Fruit fly (Drosophila melanogaster) whole organism, embryonic: Measurements from ENCODE around the gene CG13658.

ENCODE experiments used
- Aef1 ChIP-seq: fragments of 200-800 bp; sonication (Bioruptor generic); IDR thresholded peaks from 3 replicates; pipeline ENCODE4 v1.3.6; 2022; ENCODE audit warnings: missing biosample characterization, missing genetic modification characterization
- CG10431 ChIP-seq: fragments of 200-800 bp; sonication (Bioruptor generic); optimal IDR thresholded peaks from 3 replicates; lab custom pipeline; 2018; ENCODE audit warnings: missing biosample characterization, mild to moderate bottlenecking, missing genetic modification characterization
- CG13775 ChIP-seq: fragments of 200-800 bp; sonication (Bioruptor generic); optimal IDR thresholded peaks from 3 replicates; lab custom pipeline; 2017; ENCODE audit warnings: missing biosample characterization, mild to moderate bottlenecking, missing genetic modification characterization
- CG14710 ChIP-seq: fragments of 200-800 bp; sonication (Bioruptor generic); optimal IDR thresholded peaks from 3 replicates; lab custom pipeline; 2019; ENCODE audit warnings: missing biosample characterization, mild to moderate bottlenecking, missing genetic modification characterization, moderate library complexity
- CG1602 ChIP-seq: fragments of 200-800 bp; sonication (Bioruptor generic); optimal IDR thresholded peaks from 3 replicates; lab custom pipeline; 2016; ENCODE audit warnings: missing biosample characterization, missing genetic modification characterization
- CG16815 ChIP-seq: fragments of 200-800 bp; sonication (Bioruptor generic); optimal IDR thresholded peaks from 3 replicates; lab custom pipeline; 2017; ENCODE audit warnings: missing biosample characterization, mild to moderate bottlenecking, missing genetic modification characterization
- CG17361 ChIP-seq: fragments of 200-800 bp; sonication (Bioruptor generic); IDR thresholded peaks from 3 replicates; pipeline ENCODE4 v1.3.6; 2022; ENCODE audit warnings: missing biosample characterization, missing genetic modification characterization
- CG17568 ChIP-seq: fragments of 200-800 bp; sonication (Bioruptor generic); optimal IDR thresholded peaks from 2 replicates; lab custom pipeline; 2018; ENCODE audit warnings: missing biosample characterization, mild to moderate bottlenecking, missing genetic modification characterization, moderate library complexity
- CG1792 ChIP-seq: fragments of 200-800 bp; sonication (Bioruptor generic); optimal IDR thresholded peaks from 2 replicates; lab custom pipeline; 2016; ENCODE audit warnings: missing biosample characterization, missing genetic modification characterization
- CG2199 ChIP-seq: fragments of 200-800 bp; sonication (Bioruptor generic); IDR thresholded peaks from 3 replicates; pipeline ENCODE4 v1.3.6; 2022; ENCODE audit warnings: missing biosample characterization, missing genetic modification characterization
- CG31365 ChIP-seq: fragments of 200-800 bp; sonication (Bioruptor generic); optimal IDR thresholded peaks from 2 replicates; lab custom pipeline; 2018; ENCODE audit warnings: missing biosample characterization, mild to moderate bottlenecking, missing genetic modification characterization
- CG3838 ChIP-seq: fragments of 200-800 bp; sonication (Bioruptor generic); optimal IDR thresholded peaks from 3 replicates; lab custom pipeline; 2016; ENCODE audit warnings: missing biosample characterization, missing genetic modification characterization
- CG5245 ChIP-seq: fragments of 200-800 bp; sonication (Bioruptor generic); optimal IDR thresholded peaks from 3 replicates; lab custom pipeline; 2016; ENCODE audit warnings: missing biosample characterization, missing genetic modification characterization
- CG6791 ChIP-seq: fragments of 200-800 bp; sonication (Bioruptor generic); IDR thresholded peaks from 3 replicates; pipeline ENCODE4 v1.3.6; 2022; ENCODE audit warnings: missing biosample characterization, missing genetic modification characterization; ENCODE audit not compliant: partially characterized antibody
- CG6854 ChIP-seq: fragments of 200-800 bp; sonication (Bioruptor generic); optimal IDR thresholded peaks from 3 replicates; lab custom pipeline; 2017; ENCODE audit warnings: missing biosample characterization, mild to moderate bottlenecking, missing genetic modification characterization
- Chrac-16 ChIP-seq: fragments of 200-800 bp; sonication (Bioruptor generic); optimal IDR thresholded peaks from 3 replicates; lab custom pipeline; 2016; ENCODE audit warnings: missing biosample characterization, missing genetic modification characterization
- Ets65A ChIP-seq: fragments of 200-800 bp; sonication (Bioruptor generic); peaks from one replicate; lab custom pipeline; 2016; ENCODE audit warnings: missing biosample characterization, missing genetic modification characterization
- Fer2 ChIP-seq: fragments of 200-800 bp; sonication (Bioruptor generic); optimal IDR thresholded peaks from 2 replicates; lab custom pipeline; 2018; ENCODE audit warnings: missing biosample characterization, mild to moderate bottlenecking, missing genetic modification characterization, moderate library complexity
- Hmr ChIP-seq: fragments of 200-800 bp; sonication (Bioruptor generic); optimal IDR thresholded peaks from 3 replicates; lab custom pipeline; 2017; ENCODE audit warnings: mild to moderate bottlenecking, missing biosample characterization, missing genetic modification reagents, missing genetic modification characterization
- Hr39 ChIP-seq: fragments of >200 bp; optimal IDR thresholded peaks from 2 replicates; lab custom pipeline; 2017
- Lhr ChIP-seq: fragments of 200-800 bp; sonication (Bioruptor generic); optimal IDR thresholded peaks from 3 replicates; lab custom pipeline; 2017; ENCODE audit warnings: mild to moderate bottlenecking, missing biosample characterization, missing genetic modification reagents, missing genetic modification characterization
- Mad ChIP-seq: fragments of 200-800 bp; sonication (Bioruptor generic); optimal IDR thresholded peaks from 2 replicates; lab custom pipeline; 2016; ENCODE audit warnings: missing biosample characterization, missing genetic modification characterization
- Max ChIP-seq: fragments of 200-800 bp; sonication (Bioruptor generic); optimal IDR thresholded peaks from 2 replicates; lab custom pipeline; 2016; ENCODE audit warnings: missing biosample characterization, mild to moderate bottlenecking, missing genetic modification characterization
- Mrtf ChIP-seq: fragments of 200-800 bp; sonication (Bioruptor generic); IDR thresholded peaks from 3 replicates; pipeline ENCODE4 v1.3.6; 2022; ENCODE audit warnings: missing biosample characterization, missing genetic modification characterization
- NC2β ChIP-seq: fragments of 200-800 bp; sonication (Bioruptor generic); optimal IDR thresholded peaks from 2 replicates; lab custom pipeline; 2016; ENCODE audit warnings: missing biosample characterization, missing genetic modification characterization
- Neu2 ChIP-seq: fragments of 200-800 bp; sonication (Bioruptor generic); optimal IDR thresholded peaks from 3 replicates; lab custom pipeline; 2016; ENCODE audit warnings: missing biosample characterization, missing genetic modification characterization, borderline replicate concordance
- Pdp1 ChIP-seq, 2 experiments: fragments of 200-800 bp; sonication (Bioruptor generic); optimal IDR thresholded peaks; 3 replicates each; lab custom pipeline; 2016; ENCODE audit warnings: missing biosample characterization in 2 of 2, missing genetic modification characterization in 2 of 2, mild to moderate bottlenecking in 1 of 2, moderate library complexity in 1 of 2
- Ptx1 ChIP-seq: fragments of 200-800 bp; sonication (Bioruptor generic); IDR thresholded peaks from 2 replicates; pipeline ENCODE4 v1.3.6; 2022; ENCODE audit warnings: missing biosample characterization, missing genetic modification characterization
- Ravus ChIP-seq: fragments of 200-800 bp; sonication (Bioruptor generic); IDR thresholded peaks from 2 replicates; pipeline ENCODE4 v1.3.6; 2022; ENCODE audit warnings: missing biosample characterization, missing genetic modification characterization
- Usf ChIP-seq: fragments of 200-800 bp; sonication (Bioruptor generic); optimal IDR thresholded peaks from 2 replicates; lab custom pipeline; 2017; ENCODE audit warnings: missing genotype, missing biosample characterization, missing genetic modification characterization
- ab ChIP-seq: fragments of 200-800 bp; sonication (Bioruptor generic); optimal IDR thresholded peaks from 2 replicates; lab custom pipeline; 2016; ENCODE audit warnings: missing biosample characterization, missing genetic modification characterization
- bab2 ChIP-seq: fragments of 200-800 bp; sonication (Bioruptor generic); optimal IDR thresholded peaks from 2 replicates; lab custom pipeline; 2016; ENCODE audit warnings: missing biosample characterization, missing genetic modification characterization
- bcd ChIP-seq: fragments of 200-800 bp; sonication (Bioruptor generic); optimal IDR thresholded peaks from 2 replicates; lab custom pipeline; 2017; ENCODE audit warnings: missing biosample characterization, mild to moderate bottlenecking, missing genetic modification characterization
- bowl ChIP-seq: fragments of 200-800 bp; sonication (Bioruptor generic); IDR thresholded peaks from 2 replicates; pipeline ENCODE4 v1.3.6; 2022; ENCODE audit warnings: missing biosample characterization, missing genetic modification characterization
- chm ChIP-seq: fragments of 200-800 bp; sonication (Bioruptor generic); IDR thresholded peaks from 2 replicates; pipeline ENCODE4 v1.3.6; 2022; ENCODE audit warnings: missing biosample characterization, missing genetic modification characterization
- ci ChIP-seq: fragments of 200-800 bp; sonication (Bioruptor generic); IDR thresholded peaks from 3 replicates; pipeline ENCODE4 v1.3.6; 2022; ENCODE audit warnings: missing biosample characterization, missing genetic modification characterization
- crc ChIP-seq: fragments of 200-800 bp; sonication (Bioruptor generic); optimal IDR thresholded peaks from 2 replicates; lab custom pipeline; 2016; ENCODE audit warnings: missing biosample characterization, missing genetic modification characterization
- crp ChIP-seq, 2 experiments: fragments of 200-800 bp; sonication (Bioruptor generic); optimal IDR thresholded peaks; 2 replicates in 1 of 2; 3 replicates in 1 of 2; lab custom pipeline; 2017; ENCODE audit warnings: missing biosample characterization in 2 of 2, missing genetic modification characterization in 2 of 2, mild to moderate bottlenecking in 1 of 2, moderate library complexity in 1 of 2
- dpn ChIP-seq, 2 experiments: fragments of 200-800 bp; sonication (Bioruptor generic); optimal IDR thresholded peaks; 3 replicates each; lab custom pipeline; 2016; ENCODE audit warnings: missing biosample characterization in 2 of 2, missing genetic modification characterization in 2 of 2
- ems ChIP-seq: fragments of 200-800 bp; sonication (Bioruptor generic); optimal IDR thresholded peaks from 3 replicates; lab custom pipeline; 2016; ENCODE audit warnings: missing biosample characterization, missing genetic modification characterization
- hbn ChIP-seq: fragments of 200-800 bp; sonication (Bioruptor generic); IDR thresholded peaks from 2 replicates; pipeline ENCODE4 v1.3.6; 2022; ENCODE audit warnings: missing biosample characterization, missing genetic modification characterization; ENCODE audit not compliant: partially characterized antibody
- ind ChIP-seq: fragments of 200-800 bp; sonication (Bioruptor generic); optimal IDR thresholded peaks from 3 replicates; lab custom pipeline; 2016; ENCODE audit warnings: missing biosample characterization, missing genetic modification characterization
- mam ChIP-seq: fragments of 200-800 bp; sonication (Bioruptor generic); optimal IDR thresholded peaks from 3 replicates; lab custom pipeline; 2016; ENCODE audit warnings: missing biosample characterization, missing genetic modification characterization
- nau ChIP-seq: fragments of 200-800 bp; sonication (Bioruptor generic); optimal IDR thresholded peaks from 3 replicates; lab custom pipeline; 2017; ENCODE audit warnings: missing biosample characterization, mild to moderate bottlenecking, missing genetic modification characterization, missing genetic modification reagents
- phol ChIP-seq: fragments of 200-800 bp; sonication (Bioruptor generic); optimal IDR thresholded peaks from 3 replicates; lab custom pipeline; 2018; ENCODE audit warnings: missing biosample characterization, mild to moderate bottlenecking, missing genetic modification characterization, moderate library complexity
- psq ChIP-seq: fragments of 200-800 bp; sonication (Bioruptor generic); optimal IDR thresholded peaks from 2 replicates; lab custom pipeline; 2017; ENCODE audit warnings: missing biosample characterization, missing genetic modification characterization
- ro ChIP-seq: fragments of 200-800 bp; sonication (Bioruptor generic); IDR thresholded peaks from 2 replicates; pipeline ENCODE4 v1.3.6; 2022; ENCODE audit warnings: missing biosample characterization, missing genetic modification characterization
- scrt ChIP-seq: fragments of 200-800 bp; sonication (Bioruptor generic); optimal IDR thresholded peaks from 2 replicates; lab custom pipeline; 2018; ENCODE audit warnings: missing biosample characterization, mild to moderate bottlenecking, missing genetic modification characterization, moderate library complexity
- sens-2 ChIP-seq: fragments of 200-800 bp; sonication (Bioruptor generic); IDR thresholded peaks from 2 replicates; pipeline ENCODE4 v1.3.6; 2022; ENCODE audit warnings: missing biosample characterization, missing genetic modification characterization
- so ChIP-seq: fragments of 200-800 bp; sonication (Bioruptor generic); IDR thresholded peaks from 3 replicates; pipeline ENCODE4 v1.3.6; 2022; ENCODE audit warnings: missing biosample characterization, missing genetic modification characterization
- zen ChIP-seq: fragments of 200-800 bp; sonication (Bioruptor generic); optimal IDR thresholded peaks from 3 replicates; lab custom pipeline; 2018; ENCODE audit warnings: missing biosample characterization, mild to moderate bottlenecking, missing genetic modification characterization, moderate library complexity

CG13658 gene

dm6 chr3R:25258628-25259240, 28.5 kb upstream of the CG13658 start, which contains the start of gene CG11857 (continued):
- TF ChIP-seq ems (GFP tag; lab: Kevin White, UChicago) (peak; percentile 98), CG6791 (GFP tag; lab: Robert Waterston, UW) (peak; percentile 98), Ravus (peak; percentile 95), ab (peak; percentile 91), CG16815 (peak; percentile 97), Usf (GFP tag; lab: Kevin White, UChicago) (peak; percentile 96), CG13775 (GFP tag; lab: Kevin White, UChicago) (peak; percentile 98), zen (tag; lab: Kevin White, UChicago) (peak; percentile 99), crc (GFP tag; lab: Kevin White, UChicago) (peak; percentile 95), Fer2 (peak; percentile 97), ro (GFP tag; lab: Robert Waterston, UW) (peak; percentile 98), CG17361 (peak; percentile 99), chm (GFP tag; lab: Robert Waterston, UW) (peak; percentile 98), CG2199 (GFP tag; lab: Robert Waterston, UW) (peak; percentile 99), mam (peak; percentile 99), ind (peak; percentile 99), sens-2 (GFP tag; lab: Robert Waterston, UW) (peak; percentile 99), CG17568 (no peak), Mrtf (GFP tag; lab: Robert Waterston, UW) (peak; percentile 99), so (GFP tag; lab: Robert Waterston, UW) (peak; percentile 97), nau (GFP tag; lab: Kevin White, UChicago) (no peak), CG31365 (tag; lab: Kevin White, UChicago) (peak; percentile 83), scrt (GFP tag; lab: Kevin White, UChicago) (peak; percentile 87), CG6854 (GFP tag; lab: Kevin White, UChicago) (peak; percentile 88), phol (peak; percentile 98), Chrac-16 (GFP tag; lab: Kevin White, UChicago) (peak; percentile 99), dpn (GFP tag; optimal IDR thresholded peaks at IDR 0.05; lab: Kevin White, UChicago) (peak; percentile 98 to 99), CG5245 (GFP tag; lab: Kevin White, UChicago) (peak; percentile 98), CG14710 (tag; lab: Kevin White, UChicago) (peak; percentile 98), Mad (peak; percentile 98), hbn (GFP tag; lab: Robert Waterston, UW) (peak; percentile 100), CG1792 (peak; percentile 95), Neu2 (GFP tag; lab: Kevin White, UChicago) (peak; percentile 83), Hr39 (lab: Kevin White, UChicago) (no peak), Ptx1 (peak; percentile 99), CG1602 (GFP tag; lab: Kevin White, UChicago) (peak; percentile 99), Aef1 (GFP tag; lab: Robert Waterston, UW) (peak; percentile 99), ci (GFP tag; lab: Robert Waterston, UW) (peak; percentile 99), bcd (GFP tag; lab: Kevin White, UChicago) (peak; percentile 97), NC2β (GFP tag; lab: Kevin White, UChicago) (peak; percentile 96), CG10431 (GFP tag; lab: Kevin White, UChicago) (peak; percentile 82), Hmr (GFP tag; lab: Kevin White, UChicago) (peak; percentile 97), crp (GFP tag; optimal IDR thresholded peaks at IDR 0.05; lab: Kevin White, UChicago) (peak in 1 of 2 experiments; percentile 72), psq (GFP tag; lab: Kevin White, UChicago) (peak; percentile 93), Ets65A (peak; percentile 100), bowl (GFP tag; lab: Robert Waterston, UW) (peak; percentile 92), Lhr (GFP tag; lab: Kevin White, UChicago) (peak; percentile 92), Max (GFP tag; lab: Kevin White, UChicago) (peak; percentile 98), CG3838 (GFP tag; lab: Kevin White, UChicago) (peak; percentile 95), Pdp1 (GFP tag; optimal IDR thresholded peaks at IDR 0.05; lab: Kevin White, UChicago) (peak; percentile 98), bab2 (GFP tag; lab: Kevin White, UChicago) (peak; percentile 98)
